Worm (Caenorhabditis elegans) whole organism, young adult: ENCODE results near the gene col-148.

Source experiments
- C17E4.6 ChIP-seq: fragments of 200-800 bp; sonication (Bioruptor generic); IDR thresholded peaks from 2 replicates; pipeline ENCODE4 v1.3.6; 2022; ENCODE audit warnings: missing genetic modification reagents, missing genetic modification characterization, missing compliant biosample characterization
- F22D6.2 ChIP-seq: sonication (generic microtip); optimal IDR thresholded peaks from 2 replicates; lab custom pipeline; 2016; ENCODE audit warnings: mild to moderate bottlenecking, missing genetic modification characterization, missing compliant biosample characterization
- F23B12.7 ChIP-seq: sonication (generic microtip); optimal IDR thresholded peaks from 2 replicates; lab custom pipeline; 2017; ENCODE audit warnings: missing genetic modification characterization, mild to moderate bottlenecking, missing compliant biosample characterization, antibody characterized with exemption, moderate library complexity; ENCODE audit not compliant: insufficient read depth
- F49E8.2 ChIP-seq: sonication (generic microtip); optimal IDR thresholded peaks from 3 replicates; lab custom pipeline; 2017; ENCODE audit warnings: missing genetic modification characterization, mild to moderate bottlenecking, missing compliant biosample characterization, antibody characterized with exemption, moderate library complexity; ENCODE audit not compliant: insufficient read depth
- F55B11.4 ChIP-seq: sonication (generic microtip); optimal IDR thresholded peaks from 2 replicates; lab custom pipeline; 2016; ENCODE audit warnings: missing compliant biosample characterization, missing genetic modification characterization, borderline replicate concordance; ENCODE audit not compliant: insufficient read depth
- Y56A3A.18 ChIP-seq: fragments of 200-800 bp; sonication (Bioruptor generic); IDR thresholded peaks from 2 replicates; pipeline ENCODE4 v1.3.6; 2022; ENCODE audit warnings: missing genetic modification reagents, missing genetic modification characterization, missing compliant biosample characterization
- ama-1 ChIP-seq, 3 experiments: fragments of 150-350 bp in 1 of 3; sonication (generic microtip) in 2 of 3; optimal IDR thresholded peaks; 2 replicates each; lab custom pipeline; 2014 to 2018; ENCODE audit warnings: missing biosample characterization in 2 of 3, missing genetic modification characterization in 2 of 3, missing genetic modification reagents in 2 of 3
- aptf-3 ChIP-seq: fragments of 200-800 bp; sonication (Bioruptor generic); IDR thresholded peaks from 2 replicates; pipeline ENCODE4 v1.3.6; 2022; ENCODE audit warnings: missing genetic modification characterization, missing compliant biosample characterization
- ccch-3 ChIP-seq: fragments of 200-800 bp; sonication (Bioruptor generic); optimal IDR thresholded peaks from 2 replicates; lab custom pipeline; 2018; ENCODE audit warnings: mild to moderate bottlenecking, missing genetic modification characterization, missing compliant biosample characterization
- ceh-100 ChIP-seq: fragments of 200-800 bp; sonication (Bioruptor generic); IDR thresholded peaks from 2 replicates; pipeline ENCODE4 v1.3.6; 2022; ENCODE audit warnings: missing genetic modification reagents, missing genetic modification characterization, missing compliant biosample characterization
- ceh-91 ChIP-seq: fragments of 200-800 bp; sonication (Bioruptor generic); IDR thresholded peaks from 2 replicates; pipeline ENCODE4 v1.3.6; 2022; ENCODE audit warnings: missing genetic modification reagents, missing genetic modification characterization, missing compliant biosample characterization
- egrh-3 ChIP-seq: fragments of 200-800 bp; sonication (Bioruptor generic); IDR thresholded peaks from 2 replicates; pipeline ENCODE4 v1.3.6; 2022; ENCODE audit warnings: missing genetic modification reagents, missing genetic modification characterization, missing compliant biosample characterization
- hlh-26 ChIP-seq: fragments of 200-800 bp; sonication (Bioruptor generic); conservative IDR thresholded peaks from 2 replicates; pipeline ENCODE4 v1.3.6; 2022; ENCODE audit warnings: missing genetic modification reagents, missing genetic modification characterization, missing compliant biosample characterization
- lin-54 ChIP-seq: fragments of 200-800 bp; sonication (Bioruptor generic); optimal IDR thresholded peaks from 2 replicates; lab custom pipeline; 2018; ENCODE audit warnings: mild to moderate bottlenecking, missing genetic modification characterization, missing compliant biosample characterization
- lsl-1 ChIP-seq: fragments of 200-800 bp; sonication (Bioruptor generic); optimal IDR thresholded peaks from 2 replicates; lab custom pipeline; 2018; ENCODE audit warnings: mild to moderate bottlenecking, missing genetic modification characterization, moderate library complexity, missing compliant biosample characterization
- madf-6 ChIP-seq: fragments of 200-800 bp; sonication (Bioruptor generic); IDR thresholded peaks from 2 replicates; pipeline ENCODE4 v1.3.6; 2022; ENCODE audit warnings: missing genetic modification reagents, missing genetic modification characterization, missing compliant biosample characterization
- nfya-1 ChIP-seq: sonication (generic microtip); optimal IDR thresholded peaks from 2 replicates; lab custom pipeline; 2017; ENCODE audit warnings: antibody characterized with exemption, missing compliant biosample characterization, missing genetic modification characterization, borderline replicate concordance; ENCODE audit not compliant: insufficient read depth
- nhr-179 ChIP-seq: sonication (generic microtip); optimal IDR thresholded peaks from 2 replicates; lab custom pipeline; 2016; ENCODE audit warnings: mild to moderate bottlenecking, missing genetic modification characterization, missing compliant biosample characterization
- pha-4 ChIP-seq: fragments of 150-350 bp; sonication (generic microtip); optimal IDR thresholded peaks from 2 replicates; lab custom pipeline; 2014; ENCODE audit warnings: missing biosample characterization, missing genetic modification reagents, missing genetic modification characterization
- sdz-38 ChIP-seq: sonication (generic microtip); optimal IDR thresholded peaks from 2 replicates; lab custom pipeline; 2016; ENCODE audit warnings: missing genotype, missing genetic modification characterization, missing compliant biosample characterization
- snpc-1.1 ChIP-seq: sonication (generic microtip); optimal IDR thresholded peaks from 2 replicates; lab custom pipeline; 2017; ENCODE audit warnings: missing genetic modification characterization, mild to moderate bottlenecking, missing compliant biosample characterization, antibody characterized with exemption, moderate library complexity, missing genotype, missing genetic modification reagents; ENCODE audit not compliant: insufficient read depth
- snpc-1.3 ChIP-seq: sonication (generic microtip); optimal IDR thresholded peaks from 2 replicates; lab custom pipeline; 2017; ENCODE audit warnings: missing genetic modification characterization, mild to moderate bottlenecking, missing compliant biosample characterization, antibody characterized with exemption, moderate library complexity, missing genotype, missing genetic modification reagents; ENCODE audit not compliant: insufficient read depth
- snpc-4 ChIP-seq, 5 experiments: fragments of 150-350 bp in 1 of 5; sonication (generic microtip) in 4 of 5; optimal IDR thresholded peaks; 2 replicates each; lab custom pipeline; 2014 to 2018; ENCODE audit warnings: missing genetic modification characterization in 5 of 5, missing biosample characterization in 3 of 5, antibody characterized with exemption in 2 of 5, mild to moderate bottlenecking in 2 of 5, missing compliant biosample characterization in 2 of 5, missing genotype in 2 of 5, moderate library complexity in 2 of 5, missing genetic modification reagents in 1 of 5
- unc-130 ChIP-seq: sonication (generic microtip); optimal IDR thresholded peaks from 2 replicates; lab custom pipeline; 2016; ENCODE audit warnings: missing genetic modification reagents, missing genetic modification characterization, missing compliant biosample characterization
- xnd-1 ChIP-seq: sonication (generic microtip); optimal IDR thresholded peaks from 2 replicates; lab custom pipeline; 2016; ENCODE audit warnings: missing genotype, missing genetic modification reagents, missing genetic modification characterization, missing compliant biosample characterization
- zfh-2 ChIP-seq: fragments of 200-800 bp; sonication (Bioruptor generic); conservative IDR thresholded peaks from 2 replicates; pipeline ENCODE4 v1.3.6; 2022; ENCODE audit warnings: missing genetic modification reagents, missing genetic modification characterization, missing compliant biosample characterization
- ztf-18 ChIP-seq: sonication (generic microtip); optimal IDR thresholded peaks from 2 replicates; lab custom pipeline; 2016; ENCODE audit warnings: missing genotype, mild to moderate bottlenecking, missing genetic modification characterization, missing compliant biosample characterization
- ztf-3 ChIP-seq: fragments of 200-800 bp; sonication (Bioruptor generic); optimal IDR thresholded peaks from 2 replicates; lab custom pipeline; 2018; ENCODE audit warnings: mild to moderate bottlenecking, missing genetic modification characterization, missing compliant biosample characterization

Gene col-148

DNA sequence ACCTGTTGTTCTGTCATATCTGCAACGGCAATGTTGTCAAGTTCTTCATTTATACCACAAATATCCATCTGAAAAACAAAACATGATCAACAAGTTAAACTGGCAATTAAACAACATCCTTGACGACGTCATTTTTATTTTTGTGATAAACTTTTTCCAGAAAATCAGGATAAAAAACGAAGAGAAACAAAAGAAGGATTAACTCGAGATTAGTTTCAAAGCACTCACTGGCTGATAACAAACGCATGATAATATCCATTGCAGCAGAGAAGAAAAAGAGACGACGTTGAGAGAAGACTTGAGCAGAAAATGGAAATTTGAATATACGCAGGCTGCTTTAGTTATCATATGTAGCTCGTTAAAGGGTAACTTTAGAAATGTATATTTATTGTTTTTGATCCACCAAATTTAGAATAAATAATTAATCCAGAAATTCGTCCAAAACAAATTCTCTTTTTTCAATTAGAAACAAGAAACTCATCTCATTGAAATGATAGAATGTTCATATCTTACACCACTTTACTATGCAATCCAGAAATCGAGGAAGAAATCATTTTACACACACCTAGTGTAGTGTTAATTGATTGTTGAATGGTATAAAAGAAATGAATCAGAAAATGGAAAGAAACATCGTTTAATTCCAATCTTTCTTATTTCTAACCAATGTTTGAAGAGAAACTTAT is at the start of gene col-148, which contains the start of gene C12D8.21:
Gene col-148, plus strand, starts transcription at position 633 of the 683 bp plus-strand sequence.
Gene C12D8.21, minus strand, starts transcription at position 68 of the 683 bp plus-strand sequence.
- TF ChIP-seq lsl-1 (GFP tag; lab: Kevin White, UChicago), result no peak
- TF ChIP-seq F23B12.7, result no peak
- no peak for TF ChIP-seq aptf-3 (GFP tag; lab: Robert Waterston, UW)
- no peak for TF ChIP-seq snpc-1.1 (tag; lab: Kevin White, UChicago)
- TF ChIP-seq snpc-4 (GFP tag; optimal IDR thresholded peaks at IDR 0.05; lab: Kevin White, UChicago), result no peak
- TF ChIP-seq snpc-4 (tag; optimal IDR thresholded peaks at IDR 0.05; lab: Kevin White, UChicago), result no peak
- no peak for TF ChIP-seq madf-6
- TF ChIP-seq xnd-1 (tag; lab: Kevin White, UChicago), result no peak
- TF ChIP-seq unc-130 (GFP tag; lab: Kevin White, UChicago), result no peak

DNA sequence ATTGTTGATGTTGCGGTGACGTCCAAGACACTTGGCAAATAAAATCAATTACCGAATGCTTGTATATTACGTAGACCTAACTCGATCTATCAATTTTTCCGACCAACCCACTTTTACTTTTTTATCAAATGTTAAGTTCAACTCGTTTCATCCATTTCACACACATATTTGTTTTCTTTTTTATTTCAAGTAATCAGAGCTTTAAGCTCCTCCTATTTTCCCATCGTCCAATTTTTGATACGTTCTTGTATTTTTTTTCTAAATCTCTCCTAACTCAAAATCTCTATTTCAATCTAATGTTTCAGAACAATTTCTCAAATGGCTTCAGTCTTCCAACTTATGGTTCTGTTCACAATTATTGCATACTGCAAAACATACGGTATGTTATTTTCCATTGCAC is 43.2 kb upstream of the col-148 start, which contains the start of gene ZK856.6:
Gene ZK856.6, plus strand, starts transcription at position 301 of the 400 bp plus-strand sequence.
- TF ChIP-seq zfh-2 (GFP tag; lab: Robert Waterston, UW) (no peak), sdz-38 (tag; lab: Kevin White, UChicago) (no peak)

DNA sequence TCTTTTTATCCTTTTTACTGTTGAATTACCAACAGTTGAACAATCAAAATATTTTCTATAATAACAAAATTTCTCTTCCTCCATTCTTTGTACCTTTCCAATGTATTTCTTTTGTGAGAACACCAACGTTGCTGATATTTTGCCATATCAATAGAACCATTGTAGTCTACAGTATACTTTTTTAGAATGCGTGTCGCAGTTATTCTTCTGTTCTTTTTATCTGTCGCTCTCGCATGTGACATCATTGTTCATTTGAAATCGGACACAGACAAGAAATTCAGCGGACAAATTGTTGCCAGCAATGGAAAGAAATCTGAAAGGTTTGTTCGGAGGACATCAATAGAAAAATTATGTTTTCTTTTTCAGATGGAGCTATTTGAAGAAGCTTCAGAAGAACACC is 39.6 kb upstream of the col-148 start, which contains the start of gene ZK856.7:
Gene ZK856.7, plus strand, starts transcription at position 186 of the 400 bp plus-strand sequence.
- TF ChIP-seq Y56A3A.18 (GFP tag; lab: Robert Waterston, UW) (no peak), ceh-100 (GFP tag; lab: Robert Waterston, UW) (no peak), lin-54 (GFP tag; lab: Kevin White, UChicago) (no peak), nhr-179 (no peak), ztf-18 (no peak), ama-1 (optimal IDR thresholded peaks at IDR 0.05; lab: Kevin White, UChicago) (no peak), ama-1 (GFP tag; optimal IDR thresholded peaks at IDR 0.05; lab: Kevin White, UChicago) (peak in 1 of 2 experiments; percentile 7), F55B11.4 (tag; lab: Kevin White, UChicago) (no peak), ztf-3 (no peak)

DNA sequence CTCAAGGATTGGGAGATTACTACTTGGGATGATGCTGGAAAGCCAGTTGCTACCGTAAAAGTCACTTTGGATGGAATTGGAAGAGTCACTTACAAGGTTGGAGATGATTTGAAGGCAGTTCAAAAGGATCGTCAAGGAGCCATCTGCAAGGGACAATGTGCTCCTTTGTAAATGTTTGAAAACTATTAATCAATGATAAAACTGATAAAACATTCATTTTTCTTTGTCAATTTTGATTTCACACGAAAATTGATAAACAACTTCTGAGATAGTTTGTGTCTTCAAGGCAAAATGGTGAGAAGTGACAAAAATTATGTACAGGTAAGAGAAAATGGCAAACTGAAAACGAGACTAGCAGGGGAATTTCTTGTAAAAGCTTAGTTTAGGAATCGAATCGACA is 39.2 kb upstream of the col-148 start:
- no peak for TF ChIP-seq egrh-3 (GFP tag; lab: Robert Waterston, UW)
- TF ChIP-seq hlh-26 (GFP tag; lab: Robert Waterston, UW), result no peak
- no peak for TF ChIP-seq snpc-1.3
- TF ChIP-seq snpc-4 (GFP tag; optimal IDR thresholded peaks at IDR 0.05; lab: Kevin White, UChicago), result no peak
- no peak for TF ChIP-seq snpc-4 (tag; optimal IDR thresholded peaks at IDR 0.05; lab: Kevin White, UChicago)
- no peak for TF ChIP-seq ztf-3
- TF ChIP-seq ccch-3, result no peak
- TF ChIP-seq ceh-91 (GFP tag; lab: Robert Waterston, UW), result no peak
- no peak for TF ChIP-seq nfya-1 (tag; lab: Kevin White, UChicago)
- no peak for TF ChIP-seq pha-4 (tag; lab: Kevin White, UChicago)
- no peak for TF ChIP-seq F22D6.2 (tag; lab: Kevin White, UChicago)
- no peak for TF ChIP-seq F49E8.2
- no peak for TF ChIP-seq madf-6
- TF ChIP-seq C17E4.6 (GFP tag; lab: Robert Waterston, UW), result no peak
